Worm (Caenorhabditis elegans) whole organism, L4 larva: Measurements from ENCODE around the gene ttr-14.

Source experiments
- F44E2.7 ChIP-seq: fragments of 200-800 bp; sonication (Bioruptor generic); IDR thresholded peaks from 2 replicates; pipeline ENCODE4 v2.1.2; 2022; ENCODE audit warnings: missing genetic modification characterization, missing compliant biosample characterization
- F49E8.2 ChIP-seq: sonication (generic microtip); optimal IDR thresholded peaks from 2 replicates; lab custom pipeline; 2016; ENCODE audit warnings: missing compliant biosample characterization, mild to moderate bottlenecking, missing genetic modification characterization, borderline replicate concordance
- R02D3.7 ChIP-seq: fragments of 150-350 bp; sonication (generic microtip); optimal IDR thresholded peaks from 3 replicates; lab custom pipeline; 2014; ENCODE audit warnings: missing biosample characterization, missing genetic modification characterization
- T20F7.1 ChIP-seq: fragments of 200-800 bp; sonication (Bioruptor generic); optimal IDR thresholded peaks from 2 replicates; lab custom pipeline; 2018; ENCODE audit warnings: mild to moderate bottlenecking, missing genetic modification characterization, missing compliant biosample characterization
- Y48G9A.11 ChIP-seq: fragments of 200-800 bp; sonication (Bioruptor generic); IDR thresholded peaks from 2 replicates; pipeline ENCODE4 v1.3.6; 2022; ENCODE audit warnings: missing genetic modification reagents, missing genetic modification characterization, missing compliant biosample characterization
- Y75B8A.6 ChIP-seq: fragments of 200-800 bp; sonication (Bioruptor generic); IDR thresholded peaks from 2 replicates; pipeline ENCODE4 v1.3.6; 2022; ENCODE audit warnings: missing genetic modification reagents, missing genetic modification characterization, missing compliant biosample characterization
- ZK337.2 ChIP-seq: fragments of 200-800 bp; sonication (Bioruptor generic); IDR thresholded peaks from 2 replicates; pipeline ENCODE4 v1.3.6; 2022; ENCODE audit warnings: missing genetic modification reagents, missing genetic modification characterization, missing compliant biosample characterization
- ZK546.5 ChIP-seq, 2 experiments: sonication (generic microtip); optimal IDR thresholded peaks; 2 replicates each; lab custom pipeline; 2017; ENCODE audit warnings: missing biosample characterization in 2 of 2, missing genetic modification characterization in 2 of 2
- aha-1 ChIP-seq: fragments of 150-350 bp; peaks from one replicate; lab custom pipeline; 2014; ENCODE audit warnings: missing biosample characterization, missing genetic modification characterization
- attf-4 ChIP-seq: sonication (generic microtip); optimal IDR thresholded peaks from 3 replicates; lab custom pipeline; 2017; ENCODE audit warnings: missing biosample characterization, missing genetic modification characterization
- ceh-28 ChIP-seq: fragments of 150-350 bp; optimal IDR thresholded peaks from 2 replicates; lab custom pipeline; 2014; ENCODE audit warnings: missing biosample characterization, missing genetic modification reagents, missing genetic modification characterization
- ceh-32 ChIP-seq: sonication (generic microtip); optimal IDR thresholded peaks from 2 replicates; lab custom pipeline; 2016; ENCODE audit warnings: mild to moderate bottlenecking, missing genetic modification characterization, missing compliant biosample characterization; ENCODE audit not compliant: poor library complexity
- ceh-44 ChIP-seq: fragments of 200-800 bp; sonication (Bioruptor generic); IDR thresholded peaks from 2 replicates; pipeline ENCODE4 v1.3.6; 2022; ENCODE audit warnings: missing genetic modification reagents, missing genetic modification characterization, missing compliant biosample characterization
- ctbp-1 ChIP-seq: fragments of 200-800 bp; sonication (Bioruptor generic); IDR thresholded peaks from 2 replicates; pipeline ENCODE4 v1.3.6; 2022; ENCODE audit warnings: missing genetic modification reagents, missing genetic modification characterization, missing compliant biosample characterization
- daf-12 ChIP-seq: fragments of 150-350 bp; optimal IDR thresholded peaks from 2 replicates; lab custom pipeline; 2014; ENCODE audit warnings: missing biosample characterization, missing genetic modification reagents, missing genetic modification characterization
- daf-16 ChIP-seq, 3 experiments: sonication (generic microtip); optimal IDR thresholded peaks; 2 replicates each; lab custom pipeline; 2016 to 2017; ENCODE audit warnings: missing genetic modification characterization in 3 of 3, missing genetic modification reagents in 3 of 3, mild to moderate bottlenecking in 2 of 3, missing compliant biosample characterization in 2 of 3, missing biosample characterization in 1 of 3, moderate library complexity in 1 of 3
- daf-19 ChIP-seq: fragments of 200-800 bp; sonication (Bioruptor generic); conservative IDR thresholded peaks from 2 replicates; pipeline ENCODE4 v1.3.6; 2022; ENCODE audit warnings: missing genetic modification characterization, missing compliant biosample characterization
- daf-8 ChIP-seq: fragments of 200-800 bp; sonication (Bioruptor generic); IDR thresholded peaks from 2 replicates; pipeline ENCODE4 v1.3.6; 2022; ENCODE audit warnings: missing genetic modification characterization, missing compliant biosample characterization
- dmd-6 ChIP-seq: fragments of 200-800 bp; sonication (Bioruptor generic); IDR thresholded peaks from 2 replicates; pipeline ENCODE4 v1.3.6; 2022; ENCODE audit warnings: missing genetic modification reagents, missing genetic modification characterization, missing compliant biosample characterization
- dmd-9 ChIP-seq: fragments of 200-800 bp; sonication (Bioruptor generic); IDR thresholded peaks from 2 replicates; pipeline ENCODE4 v1.3.6; 2022; ENCODE audit warnings: missing genetic modification reagents, missing genetic modification characterization, missing compliant biosample characterization
- dpl-1 ChIP-seq: fragments of 150-350 bp; optimal IDR thresholded peaks from 2 replicates; lab custom pipeline; 2014; ENCODE audit warnings: missing biosample characterization, missing genetic modification reagents, missing genetic modification characterization
- duxl-1 ChIP-seq: sonication (generic microtip); optimal IDR thresholded peaks from 2 replicates; lab custom pipeline; 2016; ENCODE audit warnings: mild to moderate bottlenecking, missing genetic modification characterization, moderate library complexity, missing compliant biosample characterization; ENCODE audit not compliant: poor library complexity
- egl-27 ChIP-seq: sonication (generic microtip); optimal IDR thresholded peaks from 3 replicates; lab custom pipeline; 2017; ENCODE audit warnings: missing biosample characterization, missing genetic modification reagents, missing genetic modification characterization
- lim-7 ChIP-seq: fragments of 200-800 bp; sonication (Bioruptor generic); IDR thresholded peaks from 2 replicates; pipeline ENCODE4 v1.3.6; 2022; ENCODE audit warnings: missing genetic modification characterization, missing compliant biosample characterization
- lin-1 ChIP-seq: fragments of 200-800 bp; sonication (Bioruptor generic); IDR thresholded peaks from 2 replicates; pipeline ENCODE4 v1.3.6; 2022; ENCODE audit warnings: missing genetic modification reagents, missing genetic modification characterization, missing compliant biosample characterization
- lin-13 ChIP-seq: fragments of 150-350 bp; optimal IDR thresholded peaks from 2 replicates; lab custom pipeline; 2014; ENCODE audit warnings: missing biosample characterization, missing genetic modification reagents, missing genetic modification characterization
- lir-3 ChIP-seq: sonication (generic microtip); optimal IDR thresholded peaks from 2 replicates; lab custom pipeline; 2016; ENCODE audit warnings: mild to moderate bottlenecking, missing genetic modification characterization, missing compliant biosample characterization
- lsy-2 ChIP-seq, 2 experiments: fragments of 150-350 bp in 1 of 2; sonication (generic microtip) in 1 of 2; optimal IDR thresholded peaks; 2 replicates each; lab custom pipeline; 2014 to 2017; ENCODE audit warnings: missing biosample characterization in 2 of 2, missing genetic modification characterization in 2 of 2
- madf-5 ChIP-seq, 2 experiments: fragments of 200-800 bp; sonication (Bioruptor generic); IDR thresholded peaks; 2 replicates each; pipeline ENCODE4 v1.3.6; 2022; ENCODE audit warnings: missing compliant biosample characterization in 2 of 2, missing genetic modification characterization in 2 of 2
- mdt-29 ChIP-seq: fragments of 200-800 bp; sonication (Bioruptor generic); IDR thresholded peaks from 2 replicates; pipeline ENCODE4 v1.3.6; 2022; ENCODE audit warnings: missing genetic modification reagents, missing genetic modification characterization, missing compliant biosample characterization
- mep-1 ChIP-seq: fragments of 150-350 bp; sonication (generic microtip); optimal IDR thresholded peaks from 3 replicates; lab custom pipeline; 2014; ENCODE audit warnings: missing biosample characterization, missing genetic modification characterization
- nhr-102 ChIP-seq: sonication (generic microtip); optimal IDR thresholded peaks from 2 replicates; lab custom pipeline; 2016; ENCODE audit warnings: mild to moderate bottlenecking, missing genetic modification characterization, moderate library complexity, missing compliant biosample characterization
- nhr-11 ChIP-seq: fragments of 150-350 bp; optimal IDR thresholded peaks from 2 replicates; lab custom pipeline; 2014; ENCODE audit warnings: missing biosample characterization, missing genetic modification characterization
- nhr-237 ChIP-seq: sonication (generic microtip); optimal IDR thresholded peaks from 2 replicates; lab custom pipeline; 2017; ENCODE audit warnings: missing biosample characterization, missing genetic modification characterization
- nhr-28 ChIP-seq: fragments of 150-350 bp; optimal IDR thresholded peaks from 2 replicates; lab custom pipeline; 2014; ENCODE audit warnings: missing biosample characterization, missing genetic modification characterization
- nhr-41 ChIP-seq: fragments of 200-800 bp; sonication (Bioruptor generic); IDR thresholded peaks from 2 replicates; pipeline ENCODE4 v1.3.6; 2022; ENCODE audit warnings: missing genetic modification reagents, missing genetic modification characterization, missing compliant biosample characterization
- nhr-42 ChIP-seq: fragments of 200-800 bp; sonication (Bioruptor generic); IDR thresholded peaks from 2 replicates; pipeline ENCODE4 v1.3.6; 2022; ENCODE audit warnings: missing genetic modification characterization, missing compliant biosample characterization
- nhr-48 ChIP-seq: sonication (generic microtip); optimal IDR thresholded peaks from 2 replicates; lab custom pipeline; 2016; ENCODE audit warnings: mild to moderate bottlenecking, missing genetic modification characterization, missing compliant biosample characterization
- nhr-77 ChIP-seq: fragments of 150-350 bp; optimal IDR thresholded peaks from 2 replicates; lab custom pipeline; 2014; ENCODE audit warnings: missing biosample characterization, missing genetic modification characterization
- php-3 ChIP-seq: fragments of 200-800 bp; sonication (Bioruptor generic); IDR thresholded peaks from 2 replicates; pipeline ENCODE4 v1.3.6; 2022; ENCODE audit warnings: missing genetic modification reagents, missing genetic modification characterization, missing compliant biosample characterization
- rbr-2 ChIP-seq: sonication (generic microtip); optimal IDR thresholded peaks from 2 replicates; lab custom pipeline; 2016; ENCODE audit warnings: missing genotype, missing genetic modification characterization, missing compliant biosample characterization
- sdz-12 ChIP-seq: fragments of 200-800 bp; sonication (Bioruptor generic); optimal IDR thresholded peaks from 2 replicates; lab custom pipeline; 2018; ENCODE audit warnings: mild to moderate bottlenecking, missing genetic modification characterization, missing compliant biosample characterization
- set-16 ChIP-seq: fragments of 200-800 bp; sonication (Bioruptor generic); IDR thresholded peaks from 2 replicates; pipeline ENCODE4 v1.3.6; 2022; ENCODE audit warnings: missing genetic modification reagents, missing genetic modification characterization, missing compliant biosample characterization
- snpc-1.2 ChIP-seq: fragments of 200-800 bp; sonication (Bioruptor generic); IDR thresholded peaks from 2 replicates; pipeline ENCODE4 v1.3.6; 2022; ENCODE audit warnings: missing genetic modification reagents, missing genetic modification characterization, missing compliant biosample characterization
- spr-3 ChIP-seq: fragments of 200-800 bp; sonication (Bioruptor generic); optimal IDR thresholded peaks from 2 replicates; lab custom pipeline; 2018; ENCODE audit warnings: mild to moderate bottlenecking, missing genetic modification characterization, missing compliant biosample characterization
- tag-97 ChIP-seq: fragments of 200-800 bp; sonication (Bioruptor generic); IDR thresholded peaks from 2 replicates; pipeline ENCODE4 v1.3.6; 2022; ENCODE audit warnings: missing genetic modification characterization, missing compliant biosample characterization
- unc-39 ChIP-seq: sonication (generic microtip); optimal IDR thresholded peaks from 2 replicates; lab custom pipeline; 2017; ENCODE audit warnings: missing biosample characterization, missing genetic modification characterization
- unc-62 ChIP-seq, 3 experiments: fragments of 150-350 bp in 1 of 3; sonication (generic microtip); optimal IDR thresholded peaks in 2 of 3; peaks in 1 of 3; 1 replicate in 1 of 3; 2 replicates in 2 of 3; lab custom pipeline; 2014 to 2017; ENCODE audit warnings: missing biosample characterization in 3 of 3, missing genetic modification characterization in 3 of 3, missing genetic modification reagents in 3 of 3, missing genotype in 1 of 3
- vab-7 ChIP-seq: fragments of 200-800 bp; sonication (Bioruptor generic); IDR thresholded peaks from 2 replicates; pipeline ENCODE4 v1.3.6; 2022; ENCODE audit warnings: missing genetic modification reagents, missing genetic modification characterization, missing compliant biosample characterization
- zip-11 ChIP-seq: fragments of 200-800 bp; sonication (Bioruptor generic); IDR thresholded peaks from 2 replicates; pipeline ENCODE4 v1.3.6; 2022; ENCODE audit warnings: missing genetic modification characterization, missing compliant biosample characterization
- ztf-11 ChIP-seq: fragments of 150-350 bp; optimal IDR thresholded peaks from 2 replicates; lab custom pipeline; 2014; ENCODE audit warnings: missing biosample characterization, missing genetic modification characterization

ttr-14 gene

DNA sequence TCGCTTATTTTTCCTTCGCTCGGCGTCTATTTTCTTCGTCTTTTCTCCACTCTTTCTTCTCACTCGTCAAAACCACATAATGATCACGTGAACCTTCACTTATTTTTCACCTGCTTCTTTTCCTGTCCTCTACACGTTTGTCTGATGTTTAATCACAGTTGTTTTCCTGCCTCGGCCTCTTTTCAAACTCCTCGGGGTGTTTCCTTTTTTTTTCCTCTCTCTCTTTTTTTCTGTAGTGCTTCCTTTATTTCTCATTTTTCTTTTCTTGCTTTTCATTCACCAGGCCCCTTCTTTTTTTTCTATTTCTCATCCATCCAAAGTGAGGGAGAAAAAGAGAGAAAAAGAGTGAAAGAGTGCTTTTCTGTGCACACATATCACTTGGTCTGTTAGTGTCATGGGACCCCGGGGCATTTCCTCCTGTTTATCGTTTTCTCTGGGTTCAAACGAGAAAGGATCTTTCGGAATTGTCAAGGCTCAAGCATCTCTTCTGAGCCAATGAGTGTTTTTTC lies 16.3 kb upstream of the ttr-14 start (continued):
- TF ChIP-seq nhr-11 = peak; percentile 92
- peak; percentile 93 for TF ChIP-seq dmd-6 (GFP tag; lab: Robert Waterston, UW)
- peak; percentile 86 for TF ChIP-seq rbr-2 (tag; lab: Kevin White, UChicago)
- TF ChIP-seq Y48G9A.11 = no peak
- TF ChIP-seq snpc-1.2 = no peak
- peak; percentile 87 for TF ChIP-seq ctbp-1 (GFP tag; lab: Robert Waterston, UW)
- TF ChIP-seq set-16 (GFP tag; lab: Robert Waterston, UW) = peak; percentile 66
- no peak for TF ChIP-seq tag-97 (GFP tag; lab: Robert Waterston, UW)
- no peak for TF ChIP-seq ZK546.5 (tag; optimal IDR thresholded peaks at IDR 0.05; lab: Kevin White, UChicago)
- TF ChIP-seq mep-1 (tag; lab: Kevin White, UChicago) = peak; percentile 93
- no peak for TF ChIP-seq ceh-44
- no peak for TF ChIP-seq dmd-9 (GFP tag; lab: Robert Waterston, UW)
- TF ChIP-seq Y75B8A.6 (GFP tag; lab: Robert Waterston, UW) = no peak
- TF ChIP-seq F44E2.7 (GFP tag; lab: Robert Waterston, UW) = no peak
- TF ChIP-seq unc-62 (GFP tag; optimal IDR thresholded peaks at IDR 0.05 in 1 of 2; lab: Kevin White, UChicago) = peak in 1 of 2 experiments; percentile 100
- no peak for TF ChIP-seq unc-62 (tag; optimal IDR thresholded peaks at IDR 0.05; lab: Kevin White, UChicago)
- TF ChIP-seq spr-3 (GFP tag; lab: Kevin White, UChicago) = no peak
- peak; percentile 71; the same call in 1 of the 2 replicates for TF ChIP-seq lin-1 (GFP tag; lab: Robert Waterston, UW)
- TF ChIP-seq sdz-12 = no peak
- no peak for TF ChIP-seq nhr-42 (GFP tag; lab: Robert Waterston, UW)
- TF ChIP-seq mdt-29 (GFP tag; lab: Robert Waterston, UW) = no peak
- no peak for TF ChIP-seq lir-3
- no peak for TF ChIP-seq ztf-11 (tag; lab: Kevin White, UChicago)
- TF ChIP-seq ceh-32 (tag; lab: Kevin White, UChicago) = no peak
- no peak for TF ChIP-seq nhr-237 (tag; lab: Kevin White, UChicago)
- peak; percentile 46 for TF ChIP-seq T20F7.1 (GFP tag; lab: Kevin White, UChicago)
- no peak for TF ChIP-seq nhr-41 (GFP tag; lab: Robert Waterston, UW)
- TF ChIP-seq egl-27 (tag; lab: Kevin White, UChicago) = no peak
- TF ChIP-seq php-3 (GFP tag; lab: Robert Waterston, UW) = no peak
- TF ChIP-seq lsy-2 (tag; optimal IDR thresholded peaks at IDR 0.05; lab: Kevin White, UChicago) = peak; percentile 73 to 85
- TF ChIP-seq lim-7 = no peak
- TF ChIP-seq aha-1 (tag; lab: Kevin White, UChicago) = peak; percentile 97
- TF ChIP-seq daf-12 (tag; lab: Kevin White, UChicago) = no peak
- no peak for TF ChIP-seq madf-5 (GFP tag; IDR thresholded peaks at IDR 0.05; lab: Robert Waterston, UW)
- no peak for TF ChIP-seq ceh-28 (tag; lab: Kevin White, UChicago)
- TF ChIP-seq lin-13 (GFP tag; lab: Kevin White, UChicago) = peak; percentile 46
- TF ChIP-seq vab-7 (GFP tag; lab: Robert Waterston, UW) = no peak
- no peak for TF ChIP-seq daf-19 (GFP tag; lab: Robert Waterston, UW)
- peak; percentile 93 for TF ChIP-seq nhr-48
- TF ChIP-seq attf-4 (tag; lab: Kevin White, UChicago) = no peak
- no peak for TF ChIP-seq zip-11 (GFP tag; lab: Robert Waterston, UW)
- peak; percentile 89 for TF ChIP-seq nhr-28
- no peak for TF ChIP-seq unc-39
- no peak for TF ChIP-seq duxl-1 (tag; lab: Kevin White, UChicago)
- TF ChIP-seq dpl-1 = peak; percentile 28
- TF ChIP-seq daf-8 (GFP tag; lab: Robert Waterston, UW) = no peak
- TF ChIP-seq F49E8.2 = no peak
- peak; percentile 82 for TF ChIP-seq nhr-77
- TF ChIP-seq R02D3.7 (tag; lab: Kevin White, UChicago) = no peak
- TF ChIP-seq nhr-102 (tag; lab: Kevin White, UChicago) = peak; percentile 29
- peak in 1 of 2 experiments; percentile 97 for TF ChIP-seq daf-16 (GFP tag; optimal IDR thresholded peaks at IDR 0.05; lab: Kevin White, UChicago)
- peak; percentile 85 for TF ChIP-seq daf-16 (tag; optimal IDR thresholded peaks at IDR 0.05; lab: Kevin White, UChicago)
- no peak for TF ChIP-seq ZK337.2 (GFP tag; lab: Robert Waterston, UW)
